Fruit fly (Drosophila melanogaster) whole organism, pupa: Measurements from ENCODE around the gene CG11590.
A peak's percentile ranks its signal among the peaks of the same experiment; 100 is the strongest.

Experiments
- CG10348 ChIP-seq: fragments of 200-800 bp; sonication (Bioruptor generic); IDR thresholded peaks from 2 replicates; pipeline ENCODE4 v1.3.6; 2022; ENCODE audit warnings: missing biosample characterization, missing genetic modification characterization
- CG12605 ChIP-seq: fragments of 200-800 bp; sonication (Bioruptor generic); IDR thresholded peaks from 2 replicates; pipeline ENCODE4 v1.3.6; 2022; ENCODE audit warnings: missing biosample characterization, missing genetic modification characterization
- CG13204 ChIP-seq: fragments of 200-800 bp; sonication (Bioruptor generic); optimal IDR thresholded peaks from 2 replicates; lab custom pipeline; 2018; ENCODE audit warnings: missing biosample characterization, mild to moderate bottlenecking, missing genetic modification characterization, moderate library complexity
- CG14655 ChIP-seq: fragments of 200-800 bp; sonication (Bioruptor generic); optimal IDR thresholded peaks from 3 replicates; lab custom pipeline; 2017; ENCODE audit warnings: mild to moderate bottlenecking, missing biosample characterization, missing genetic modification reagents, missing genetic modification characterization
- CG15710 ChIP-seq: fragments of 200-800 bp; sonication (Bioruptor generic); optimal IDR thresholded peaks from 2 replicates; lab custom pipeline; 2018; ENCODE audit warnings: missing biosample characterization, mild to moderate bottlenecking, missing genetic modification characterization, moderate library complexity
- CG17806 ChIP-seq: fragments of 200-800 bp; sonication (Bioruptor generic); optimal IDR thresholded peaks from 2 replicates; lab custom pipeline; 2018; ENCODE audit warnings: missing biosample characterization, mild to moderate bottlenecking, missing genetic modification characterization, moderate library complexity
- CG32121 ChIP-seq: fragments of 200-800 bp; sonication (Bioruptor generic); IDR thresholded peaks from 2 replicates; pipeline ENCODE4 v1.3.6; 2022; ENCODE audit warnings: missing biosample characterization, missing genetic modification characterization
- CG34367 ChIP-seq: fragments of 200-800 bp; sonication (Bioruptor generic); optimal IDR thresholded peaks from 2 replicates; lab custom pipeline; 2018; ENCODE audit warnings: missing biosample characterization, mild to moderate bottlenecking, missing genetic modification characterization
- CG4496 ChIP-seq: fragments of 200-800 bp; sonication (Bioruptor generic); IDR thresholded peaks from 3 replicates; pipeline ENCODE4 v1.3.6; 2022; ENCODE audit warnings: missing biosample characterization, missing genetic modification characterization
- CG8159 ChIP-seq: fragments of 200-800 bp; sonication (Bioruptor generic); optimal IDR thresholded peaks from 3 replicates; lab custom pipeline; 2018; ENCODE audit warnings: missing biosample characterization, mild to moderate bottlenecking, missing genetic modification characterization, moderate library complexity
- CG8301 ChIP-seq: fragments of 200-800 bp; sonication (Bioruptor generic); optimal IDR thresholded peaks from 2 replicates; lab custom pipeline; 2018; ENCODE audit warnings: missing biosample characterization, mild to moderate bottlenecking, missing genetic modification characterization
- CG9948 ChIP-seq: fragments of 200-800 bp; sonication (Bioruptor generic); optimal IDR thresholded peaks from 2 replicates; lab custom pipeline; 2018; ENCODE audit warnings: missing biosample characterization, mild to moderate bottlenecking, missing genetic modification characterization, moderate library complexity
- D1 ChIP-seq: fragments of 200-800 bp; sonication (Bioruptor generic); optimal IDR thresholded peaks from 2 replicates; lab custom pipeline; 2018; ENCODE audit warnings: missing biosample characterization, mild to moderate bottlenecking, missing genetic modification characterization, moderate library complexity
- EcR ChIP-seq: fragments of 200-800 bp; sonication (Bioruptor generic); optimal IDR thresholded peaks from 3 replicates; lab custom pipeline; 2019; ENCODE audit warnings: missing biosample characterization, missing genetic modification characterization, mild to moderate bottlenecking, moderate library complexity, missing genetic modification reagents
- Ets98B ChIP-seq: fragments of 200-800 bp; sonication (Bioruptor generic); IDR thresholded peaks from 2 replicates; pipeline ENCODE4 v1.3.6; 2022; ENCODE audit warnings: missing biosample characterization, missing genetic modification characterization
- Pif1A ChIP-seq: fragments of 200-800 bp; sonication (Bioruptor generic); optimal IDR thresholded peaks from 3 replicates; lab custom pipeline; 2016; ENCODE audit warnings: missing biosample characterization, missing genetic modification characterization
- Pif1B ChIP-seq: fragments of 200-800 bp; sonication (Bioruptor generic); optimal IDR thresholded peaks from 3 replicates; lab custom pipeline; 2016; ENCODE audit warnings: missing biosample characterization, missing genetic modification characterization
- Snoo ChIP-seq: fragments of 200-800 bp; sonication (Bioruptor generic); optimal IDR thresholded peaks from 3 replicates; lab custom pipeline; 2017; ENCODE audit warnings: missing biosample characterization, mild to moderate bottlenecking, missing genetic modification characterization, inconsistent platforms
- fd96Ca ChIP-seq: fragments of 200-800 bp; sonication (Bioruptor generic); IDR thresholded peaks from 3 replicates; pipeline ENCODE4 v1.3.6; 2022; ENCODE audit warnings: missing biosample characterization, missing genetic modification characterization
- gl ChIP-seq: fragments of 200-800 bp; sonication (Bioruptor generic); optimal IDR thresholded peaks from 2 replicates; lab custom pipeline; 2018; ENCODE audit warnings: missing biosample characterization, mild to moderate bottlenecking, missing genetic modification characterization
- rn ChIP-seq: fragments of 200-800 bp; sonication (Bioruptor generic); IDR thresholded peaks from 2 replicates; pipeline ENCODE4 v1.3.6; 2022; ENCODE audit warnings: missing biosample characterization, missing genetic modification characterization

Gene CG11590

dm6 chrX:14214505-14215449, 14.8 kb downstream of the CG11590 start:
- TF ChIP-seq Pif1A (GFP tag; lab: Kevin White, UChicago), result peak; percentile 48
- TF ChIP-seq Snoo, result peak; percentile 22
- TF ChIP-seq CG13204, result peak; percentile 24
- TF ChIP-seq rn (GFP tag; lab: Robert Waterston, UW), result peak; percentile 43; the same call in 1 of the 2 replicates
- TF ChIP-seq CG34367, result peak; percentile 64
- peak; percentile 79 for TF ChIP-seq CG8159 (tag; lab: Kevin White, UChicago)
- peak; percentile 86 for TF ChIP-seq CG9948 (tag; lab: Kevin White, UChicago)
- peak; percentile 57 for TF ChIP-seq fd96Ca (GFP tag; lab: Robert Waterston, UW)
- peak; percentile 83 for TF ChIP-seq CG32121 (GFP tag; lab: Robert Waterston, UW)
- peak; percentile 13 for TF ChIP-seq gl (tag; lab: Kevin White, UChicago)
- TF ChIP-seq CG15710 (tag; lab: Kevin White, UChicago), result peak; percentile 68
- peak; percentile 41; the same call in 1 of the 2 replicates for TF ChIP-seq CG10348
- peak; percentile 88 for TF ChIP-seq CG8301 (tag; lab: Kevin White, UChicago)
- peak; percentile 81 for TF ChIP-seq CG12605 (GFP tag; lab: Robert Waterston, UW)
- TF ChIP-seq CG14655 (GFP tag; lab: Kevin White, UChicago), result peak; percentile 93
- TF ChIP-seq Ets98B (GFP tag; lab: Robert Waterston, UW), result peak; percentile 74
- peak; percentile 46 for TF ChIP-seq Pif1B (GFP tag; lab: Kevin White, UChicago)
- peak; percentile 90 for TF ChIP-seq CG4496 (GFP tag; lab: Robert Waterston, UW)
- peak; percentile 76 for TF ChIP-seq CG17806
- TF ChIP-seq D1 (tag; lab: Kevin White, UChicago), result no peak
- peak; percentile 6 for TF ChIP-seq EcR

- TF ChIP-seq CG8301 (tag; lab: Kevin White, UChicago) (peak; percentile 31), D1 (tag; lab: Kevin White, UChicago) (no peak), gl (tag; lab: Kevin White, UChicago) (no peak), CG4496 (GFP tag; lab: Robert Waterston, UW) (0 out of 3 replicates have a peak, but pooled peaks have one; percentile 21), CG32121 (GFP tag; lab: Robert Waterston, UW) (peak; percentile 51), CG13204 (no peak), CG14655 (GFP tag; lab: Kevin White, UChicago) (peak; percentile 43), CG17806 (no peak), EcR (no peak), CG10348 (no peak), CG15710 (tag; lab: Kevin White, UChicago) (peak; percentile 6), fd96Ca (GFP tag; lab: Robert Waterston, UW) (no peak; the same call in 2 of the 3 replicates), CG12605 (GFP tag; lab: Robert Waterston, UW) (peak; percentile 27; the same call in 1 of the 2 replicates), Pif1B (GFP tag; lab: Kevin White, UChicago) (no peak), Pif1A (GFP tag; lab: Kevin White, UChicago) (no peak), CG34367 (no peak), CG8159 (tag; lab: Kevin White, UChicago) (no peak), rn (GFP tag; lab: Robert Waterston, UW) (no peak), Ets98B (GFP tag; lab: Robert Waterston, UW) (peak; percentile 31; the same call in 1 of the 2 replicates), Snoo (no peak)
Observed at dm6 chrX:14215834-14216233, 15.9 kb downstream of the CG11590 start.

DNA sequence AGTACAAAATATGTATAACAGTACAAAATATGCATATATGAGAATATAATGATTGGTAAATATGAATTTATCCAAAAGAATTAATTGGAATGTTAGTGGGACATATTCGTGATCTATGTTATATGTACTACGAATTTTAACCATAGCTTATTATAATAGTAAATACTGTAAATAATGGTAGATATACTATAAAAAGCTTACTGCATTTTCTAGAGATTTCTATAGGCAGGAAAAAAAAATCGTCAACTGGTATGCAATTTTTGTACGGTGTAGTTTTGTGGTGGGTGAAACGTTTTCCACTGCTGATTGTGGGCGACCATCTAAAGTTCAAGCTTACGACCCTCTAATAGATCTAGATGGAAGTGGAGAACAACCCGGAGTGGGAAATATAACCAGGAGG, 16.9 kb downstream of the CG11590 start:
- TF ChIP-seq CG8301 (tag; lab: Kevin White, UChicago) (peak; percentile 16), Ets98B (GFP tag; lab: Robert Waterston, UW) (no peak), CG4496 (GFP tag; lab: Robert Waterston, UW) (0 out of 3 replicates have a peak, but pooled peaks have one; percentile 7)

dm6 chrX:14218045-14218483, 18.1 kb downstream of the CG11590 start:
- TF ChIP-seq Pif1A (GFP tag; lab: Kevin White, UChicago), result peak; percentile 94
- TF ChIP-seq fd96Ca (GFP tag; lab: Robert Waterston, UW), result peak; percentile 86
- TF ChIP-seq CG12605 (GFP tag; lab: Robert Waterston, UW), result peak; percentile 96
- peak; percentile 98 for TF ChIP-seq CG15710 (tag; lab: Kevin White, UChicago)
- TF ChIP-seq CG32121 (GFP tag; lab: Robert Waterston, UW), result peak; percentile 95
- peak; percentile 92 for TF ChIP-seq rn (GFP tag; lab: Robert Waterston, UW)
- TF ChIP-seq Pif1B (GFP tag; lab: Kevin White, UChicago), result peak; percentile 91
- TF ChIP-seq CG9948 (tag; lab: Kevin White, UChicago), result peak; percentile 97
- TF ChIP-seq CG4496 (GFP tag; lab: Robert Waterston, UW), result peak; percentile 97
- peak; percentile 98 for TF ChIP-seq CG8159 (tag; lab: Kevin White, UChicago)
- peak; percentile 94 for TF ChIP-seq Ets98B (GFP tag; lab: Robert Waterston, UW)
- TF ChIP-seq EcR, result peak; percentile 93
- TF ChIP-seq CG14655 (GFP tag; lab: Kevin White, UChicago), result peak; percentile 95
- peak; percentile 95 for TF ChIP-seq D1 (tag; lab: Kevin White, UChicago)
- TF ChIP-seq Snoo, result peak; percentile 97
- TF ChIP-seq gl (tag; lab: Kevin White, UChicago), result peak; percentile 92
- peak; percentile 98 for TF ChIP-seq CG17806
- peak; percentile 93 for TF ChIP-seq CG13204
- TF ChIP-seq CG10348, result peak; percentile 59; the same call in 1 of the 2 replicates
- peak; percentile 97 for TF ChIP-seq CG34367
- TF ChIP-seq CG8301 (tag; lab: Kevin White, UChicago), result peak; percentile 93

dm6 chrX:14221182-14221581, 21.2 kb downstream of the CG11590 start:
- TF ChIP-seq CG13204 (peak; percentile 7), CG9948 (tag; lab: Kevin White, UChicago) (no peak)
